Fruit fly (Drosophila melanogaster) whole organism, embryonic: ENCODE measurements around the gene CG13482.

Source experiments
- Abd-B ChIP-seq: fragments of 200-800 bp; sonication (Bioruptor generic); optimal IDR thresholded peaks from 2 replicates; lab custom pipeline; 2018; ENCODE audit warnings: missing biosample characterization, mild to moderate bottlenecking, missing genetic modification characterization, moderate library complexity
- CG10321 ChIP-seq: fragments of 200-800 bp; sonication (Bioruptor generic); IDR thresholded peaks from 2 replicates; pipeline ENCODE4 v1.3.6; 2022; ENCODE audit warnings: missing biosample characterization, missing genetic modification characterization
- CG11085 ChIP-seq: fragments of 200-800 bp; sonication (Bioruptor generic); IDR thresholded peaks from 2 replicates; pipeline ENCODE4 v1.3.6; 2022; ENCODE audit warnings: missing biosample characterization, missing genetic modification characterization
- CG12219 ChIP-seq: fragments of 200-800 bp; sonication (Bioruptor generic); optimal IDR thresholded peaks from 3 replicates; lab custom pipeline; 2018; ENCODE audit warnings: missing biosample characterization, mild to moderate bottlenecking, missing genetic modification characterization
- CG13123 ChIP-seq: fragments of 200-800 bp; sonication (Bioruptor generic); optimal IDR thresholded peaks from 2 replicates; lab custom pipeline; 2016; ENCODE audit warnings: missing biosample characterization, missing genetic modification characterization
- CG13775 ChIP-seq: fragments of 200-800 bp; sonication (Bioruptor generic); optimal IDR thresholded peaks from 3 replicates; lab custom pipeline; 2017; ENCODE audit warnings: missing biosample characterization, mild to moderate bottlenecking, missing genetic modification characterization
- CG13894 ChIP-seq: fragments of 200-800 bp; sonication (Bioruptor generic); optimal IDR thresholded peaks from 3 replicates; lab custom pipeline; 2018; ENCODE audit warnings: missing biosample characterization, mild to moderate bottlenecking, missing genetic modification characterization, moderate library complexity
- CG14965 ChIP-seq: fragments of 200-800 bp; sonication (Bioruptor generic); optimal IDR thresholded peaks from 2 replicates; lab custom pipeline; 2016; ENCODE audit warnings: missing biosample characterization, missing genetic modification characterization, borderline replicate concordance
- CG15011 ChIP-seq: fragments of 200-800 bp; sonication (Bioruptor generic); optimal IDR thresholded peaks from 3 replicates; lab custom pipeline; 2018; ENCODE audit warnings: missing biosample characterization, mild to moderate bottlenecking, missing genetic modification characterization
- CG1602 ChIP-seq: fragments of 200-800 bp; sonication (Bioruptor generic); optimal IDR thresholded peaks from 3 replicates; lab custom pipeline; 2016; ENCODE audit warnings: missing biosample characterization, missing genetic modification characterization
- CG31388 ChIP-seq: fragments of 200-800 bp; sonication (Bioruptor generic); optimal IDR thresholded peaks from 2 replicates; lab custom pipeline; 2016; ENCODE audit warnings: missing biosample characterization, missing genetic modification characterization
- CG32532 ChIP-seq: fragments of 200-800 bp; sonication (Bioruptor generic); IDR thresholded peaks from 2 replicates; pipeline ENCODE4 v1.3.6; 2022; ENCODE audit warnings: missing biosample characterization, missing genetic modification characterization
- CG3407 ChIP-seq: fragments of 200-800 bp; sonication (Bioruptor generic); optimal IDR thresholded peaks from 2 replicates; lab custom pipeline; 2018; ENCODE audit warnings: missing biosample characterization, mild to moderate bottlenecking, missing genetic modification characterization
- CG4328 ChIP-seq: fragments of 200-800 bp; sonication (Bioruptor generic); optimal IDR thresholded peaks from 3 replicates; lab custom pipeline; 2017; ENCODE audit warnings: missing biosample characterization, missing genetic modification reagents, missing genetic modification characterization
- CG4617 ChIP-seq: fragments of 200-800 bp; sonication (Bioruptor generic); optimal IDR thresholded peaks from 3 replicates; lab custom pipeline; 2016; ENCODE audit warnings: missing biosample characterization, missing genetic modification characterization, borderline replicate concordance
- CG4854 ChIP-seq: fragments of 200-800 bp; sonication (Bioruptor generic); optimal IDR thresholded peaks from 2 replicates; lab custom pipeline; 2016; ENCODE audit warnings: missing biosample characterization, missing genetic modification characterization, inconsistent platforms
- CG6654 ChIP-seq: fragments of 200-800 bp; sonication (Bioruptor generic); optimal IDR thresholded peaks from 2 replicates; lab custom pipeline; 2017; ENCODE audit warnings: missing biosample characterization, mild to moderate bottlenecking, missing genetic modification characterization
- CG7271 ChIP-seq: fragments of 200-800 bp; sonication (Bioruptor generic); optimal IDR thresholded peaks from 2 replicates; lab custom pipeline; 2018; ENCODE audit warnings: missing biosample characterization, mild to moderate bottlenecking, missing genetic modification characterization, moderate library complexity
- CG7372 ChIP-seq: fragments of 200-800 bp; sonication (Bioruptor generic); IDR thresholded peaks from 2 replicates; pipeline ENCODE4 v1.3.6; 2022; ENCODE audit warnings: missing biosample characterization, missing genetic modification characterization
- CG9609 ChIP-seq: fragments of 200-800 bp; sonication (Bioruptor generic); optimal IDR thresholded peaks from 3 replicates; lab custom pipeline; 2016; ENCODE audit warnings: missing biosample characterization, missing genetic modification characterization
- CG9727 ChIP-seq: fragments of 200-800 bp; sonication (Bioruptor generic); optimal IDR thresholded peaks from 3 replicates; lab custom pipeline; 2017; ENCODE audit warnings: missing biosample characterization, mild to moderate bottlenecking, missing genetic modification characterization
- CG9932 ChIP-seq: fragments of 200-800 bp; sonication (Bioruptor generic); IDR thresholded peaks from 2 replicates; pipeline ENCODE4 v1.3.6; 2022; ENCODE audit warnings: missing biosample characterization, missing genetic modification characterization
- Dp ChIP-seq: fragments of 200-800 bp; sonication (Bioruptor generic); optimal IDR thresholded peaks from 2 replicates; lab custom pipeline; 2018; ENCODE audit warnings: missing biosample characterization, mild to moderate bottlenecking, missing genetic modification characterization, moderate library complexity
- Dref ChIP-seq: fragments of 200-800 bp; sonication (Bioruptor generic); IDR thresholded peaks from 2 replicates; pipeline ENCODE4 v1.3.6; 2022; ENCODE audit warnings: missing biosample characterization, missing genetic modification characterization
- Fer1 ChIP-seq: fragments of 200-800 bp; sonication (Bioruptor generic); optimal IDR thresholded peaks from 2 replicates; lab custom pipeline; 2017; ENCODE audit warnings: missing biosample characterization, mild to moderate bottlenecking, missing genetic modification characterization
- HLH3B ChIP-seq: fragments of 200-800 bp; sonication (Bioruptor generic); IDR thresholded peaks from 2 replicates; pipeline ENCODE4 v1.3.6; 2022; ENCODE audit warnings: missing biosample characterization, missing genetic modification characterization
- MTF-1 ChIP-seq: fragments of 200-800 bp; sonication (Bioruptor generic); optimal IDR thresholded peaks from 2 replicates; lab custom pipeline; 2018; ENCODE audit warnings: missing biosample characterization, mild to moderate bottlenecking, missing genetic modification characterization, borderline replicate concordance
- Six4 ChIP-seq: fragments of 200-800 bp; sonication (Bioruptor generic); optimal IDR thresholded peaks from 2 replicates; lab custom pipeline; 2016; ENCODE audit warnings: missing biosample characterization, missing genetic modification characterization
- Sry-β ChIP-seq: fragments of 200-800 bp; sonication (Bioruptor generic); optimal IDR thresholded peaks from 2 replicates; lab custom pipeline; 2018; ENCODE audit warnings: missing biosample characterization, mild to moderate bottlenecking, missing genetic modification characterization, moderate library complexity
- Tbp ChIP-seq: fragments of >200 bp; optimal IDR thresholded peaks from 2 replicates; lab custom pipeline; 2018; ENCODE audit warnings: missing biosample characterization, missing genetic modification characterization
- YL-1 ChIP-seq: fragments of 200-800 bp; sonication (Bioruptor generic); optimal IDR thresholded peaks from 3 replicates; lab custom pipeline; 2017; ENCODE audit warnings: missing biosample characterization, mild to moderate bottlenecking, missing genetic modification characterization
- ab ChIP-seq: fragments of 200-800 bp; sonication (Bioruptor generic); optimal IDR thresholded peaks from 2 replicates; lab custom pipeline; 2016; ENCODE audit warnings: missing biosample characterization, missing genetic modification characterization
- amos ChIP-seq: fragments of 200-800 bp; sonication (Bioruptor generic); IDR thresholded peaks from 2 replicates; pipeline ENCODE4 v1.3.6; 2022; ENCODE audit warnings: missing biosample characterization, missing genetic modification characterization; ENCODE audit not compliant: partially characterized antibody
- bbx ChIP-seq: fragments of 200-800 bp; sonication (Bioruptor generic); IDR thresholded peaks from 2 replicates; pipeline ENCODE4 v1.3.6; 2022; ENCODE audit warnings: missing biosample characterization, missing genetic modification characterization; ENCODE audit not compliant: partially characterized antibody
- btn ChIP-seq: fragments of 200-800 bp; sonication (Bioruptor generic); optimal IDR thresholded peaks from 2 replicates; lab custom pipeline; 2016; ENCODE audit warnings: missing biosample characterization, missing genetic modification characterization
- caup ChIP-seq: fragments of 200-800 bp; sonication (Bioruptor generic); optimal IDR thresholded peaks from 3 replicates; lab custom pipeline; 2017; ENCODE audit warnings: missing biosample characterization, mild to moderate bottlenecking, missing genetic modification characterization, moderate library complexity; ENCODE audit not compliant: severe bottlenecking
- chm ChIP-seq: fragments of 200-800 bp; sonication (Bioruptor generic); IDR thresholded peaks from 2 replicates; pipeline ENCODE4 v1.3.6; 2022; ENCODE audit warnings: missing biosample characterization, missing genetic modification characterization
- da ChIP-seq: fragments of 200-800 bp; sonication (Bioruptor generic); optimal IDR thresholded peaks from 2 replicates; lab custom pipeline; 2016; ENCODE audit warnings: missing biosample characterization, missing genetic modification characterization
- esg ChIP-seq: fragments of 200-800 bp; sonication (Bioruptor generic); conservative IDR thresholded peaks from 2 replicates; pipeline ENCODE4 v1.3.6; 2022; ENCODE audit warnings: missing biosample characterization, missing genetic modification characterization
- ftz-f1 ChIP-seq: fragments of 200-800 bp; sonication (Bioruptor generic); optimal IDR thresholded peaks from 2 replicates; lab custom pipeline; 2016; ENCODE audit warnings: missing biosample characterization, missing genetic modification characterization
- lbe ChIP-seq: fragments of 200-800 bp; sonication (Bioruptor generic); optimal IDR thresholded peaks from 2 replicates; lab custom pipeline; 2016; ENCODE audit warnings: missing biosample characterization, mild to moderate bottlenecking, missing genetic modification characterization
- lmd ChIP-seq: fragments of 200-800 bp; sonication (Bioruptor generic); IDR thresholded peaks from 2 replicates; pipeline ENCODE4 v1.3.6; 2022; ENCODE audit warnings: missing biosample characterization, missing genetic modification characterization
- luna ChIP-seq: fragments of 200-800 bp; sonication (Bioruptor generic); optimal IDR thresholded peaks from 2 replicates; lab custom pipeline; 2016; ENCODE audit warnings: missing biosample characterization, missing genetic modification characterization
- oc ChIP-seq: fragments of 200-800 bp; sonication (Bioruptor generic); optimal IDR thresholded peaks from 2 replicates; lab custom pipeline; 2018; ENCODE audit warnings: missing biosample characterization, mild to moderate bottlenecking, missing genetic modification characterization, moderate library complexity
- sd ChIP-seq: fragments of 200-800 bp; sonication (Bioruptor generic); optimal IDR thresholded peaks from 3 replicates; lab custom pipeline; 2018; ENCODE audit warnings: missing biosample characterization, mild to moderate bottlenecking, missing genetic modification characterization, moderate library complexity
- sna ChIP-seq: fragments of 200-800 bp; sonication (Bioruptor generic); IDR thresholded peaks from 2 replicates; pipeline ENCODE4 v1.3.6; 2022; ENCODE audit warnings: missing biosample characterization, missing genetic modification characterization; ENCODE audit not compliant: partially characterized antibody
- tna ChIP-seq: fragments of 200-800 bp; sonication (Bioruptor generic); IDR thresholded peaks from 2 replicates; pipeline ENCODE4 v1.3.6; 2022; ENCODE audit warnings: missing biosample characterization, missing genetic modification characterization; ENCODE audit not compliant: partially characterized antibody
- trh ChIP-seq: fragments of 200-800 bp; sonication (Bioruptor generic); optimal IDR thresholded peaks from 2 replicates; lab custom pipeline; 2016; ENCODE audit warnings: missing biosample characterization, missing genetic modification characterization
- vfl ChIP-seq: fragments of 200-800 bp; sonication (Bioruptor generic); optimal IDR thresholded peaks from 2 replicates; lab custom pipeline; 2016; ENCODE audit warnings: missing biosample characterization, missing genetic modification characterization
- zen2 ChIP-seq: fragments of 200-800 bp; sonication (Bioruptor generic); IDR thresholded peaks from 3 replicates; pipeline ENCODE4 v1.3.6; 2022; ENCODE audit warnings: missing biosample characterization, missing genetic modification characterization; ENCODE audit not compliant: partially characterized antibody

The CG13482 gene

dm6 chr3L:14363103-14363751 lies 34.1 kb downstream of the CG13482 start (continued):
- no peak for TF ChIP-seq vfl (GFP tag; lab: Kevin White, UChicago)
- TF ChIP-seq CG3407 (GFP tag; lab: Kevin White, UChicago), result no peak
- TF ChIP-seq da, result no peak
- no peak for TF ChIP-seq CG15011 (GFP tag; lab: Kevin White, UChicago)
- no peak for TF ChIP-seq Dref
- TF ChIP-seq luna (GFP tag; lab: Kevin White, UChicago), result no peak
- TF ChIP-seq CG1602 (GFP tag; lab: Kevin White, UChicago), result peak; percentile 9
- TF ChIP-seq caup, result no peak
- no peak for TF ChIP-seq Fer1 (GFP tag; lab: Kevin White, UChicago)
- TF ChIP-seq zen2 (GFP tag; lab: Robert Waterston, UW), result no peak
- TF ChIP-seq CG9932 (GFP tag; lab: Robert Waterston, UW), result no peak
- no peak for TF ChIP-seq CG4328 (GFP tag; lab: Kevin White, UChicago)
- no peak for TF ChIP-seq ftz-f1
- no peak for TF ChIP-seq amos (GFP tag; lab: Robert Waterston, UW)
- peak; percentile 44 for TF ChIP-seq lmd (GFP tag; lab: Robert Waterston, UW)
- no peak for TF ChIP-seq ab (GFP tag; lab: Kevin White, UChicago)
- no peak for TF ChIP-seq CG7372
- no peak for TF ChIP-seq CG4854 (GFP tag; lab: Kevin White, UChicago)
- no peak for TF ChIP-seq Six4 (GFP tag; lab: Kevin White, UChicago)
- TF ChIP-seq YL-1 (GFP tag; lab: Kevin White, UChicago), result no peak
- TF ChIP-seq Abd-B, result peak; percentile 41
- TF ChIP-seq Tbp (GFP tag; lab: Kevin White, UChicago), result no peak
- TF ChIP-seq oc (tag; lab: Kevin White, UChicago), result no peak
- no peak for TF ChIP-seq CG6654 (GFP tag; lab: Kevin White, UChicago)
- no peak for TF ChIP-seq CG7271
- no peak for TF ChIP-seq CG11085
- TF ChIP-seq Dp (GFP tag; lab: Kevin White, UChicago), result no peak
- no peak for TF ChIP-seq MTF-1 (GFP tag; lab: Kevin White, UChicago)
- no peak for TF ChIP-seq CG9609 (GFP tag; lab: Kevin White, UChicago)
- no peak for TF ChIP-seq bbx
- TF ChIP-seq sd (tag; lab: Kevin White, UChicago), result no peak
- TF ChIP-seq CG9727 (GFP tag; lab: Kevin White, UChicago), result peak; percentile 21
- TF ChIP-seq CG13123 (GFP tag; lab: Kevin White, UChicago), result no peak
- TF ChIP-seq CG13775, result no peak
- no peak for TF ChIP-seq CG14965
- TF ChIP-seq sna (GFP tag; lab: Robert Waterston, UW), result no peak
- TF ChIP-seq CG4617 (GFP tag; lab: Kevin White, UChicago), result no peak
- no peak for TF ChIP-seq trh
- no peak for TF ChIP-seq CG12219 (GFP tag; lab: Kevin White, UChicago)
- TF ChIP-seq CG32532 (GFP tag; lab: Robert Waterston, UW), result no peak
- no peak for TF ChIP-seq CG13894 (tag; lab: Kevin White, UChicago)
- no peak for TF ChIP-seq btn
- no peak for TF ChIP-seq chm (GFP tag; lab: Robert Waterston, UW)
- TF ChIP-seq CG31388 (GFP tag; lab: Kevin White, UChicago), result no peak
- peak; percentile 52 for TF ChIP-seq esg (GFP tag; lab: Robert Waterston, UW)
- TF ChIP-seq CG10321, result no peak
- TF ChIP-seq lbe (GFP tag; lab: Kevin White, UChicago), result no peak
- TF ChIP-seq HLH3B (GFP tag; lab: Robert Waterston, UW), result peak; percentile 55; the same call in 1 of the 2 replicates
- TF ChIP-seq Sry-β, result no peak
- no peak for TF ChIP-seq tna (GFP tag; lab: Robert Waterston, UW)
